Worm (Caenorhabditis elegans) whole organism, L3 larva: Measurements from ENCODE around the gene C34F11.5.
A peak's percentile ranks its signal among the peaks of the same experiment; 100 is the strongest.

Source experiments
- R02D3.7 ChIP-seq: fragments of 150-350 bp; optimal IDR thresholded peaks from 2 replicates; lab custom pipeline; 2014; ENCODE audit warnings: missing biosample characterization, missing genetic modification characterization
- ZK546.5 ChIP-seq: sonication (generic microtip); optimal IDR thresholded peaks from 2 replicates; lab custom pipeline; 2017; ENCODE audit warnings: missing biosample characterization, missing genetic modification characterization
- aly-2 ChIP-seq: fragments of 150-350 bp; optimal IDR thresholded peaks from 2 replicates; lab custom pipeline; 2014; ENCODE audit warnings: missing biosample characterization, missing genetic modification characterization
- ama-1 ChIP-seq: fragments of 150-350 bp; optimal IDR thresholded peaks from 2 replicates; lab custom pipeline; 2018
- ceh-16 ChIP-seq: sonication (generic microtip); optimal IDR thresholded peaks from 2 replicates; lab custom pipeline; 2017; ENCODE audit warnings: missing biosample characterization, missing genetic modification characterization
- ceh-28 ChIP-seq: fragments of 150-350 bp; optimal IDR thresholded peaks from 2 replicates; lab custom pipeline; 2014; ENCODE audit warnings: missing biosample characterization, missing genetic modification reagents, missing genetic modification characterization
- ceh-82 ChIP-seq: fragments of 150-350 bp; optimal IDR thresholded peaks from 2 replicates; lab custom pipeline; 2014; ENCODE audit warnings: missing biosample characterization, missing genetic modification characterization
- daf-12 ChIP-seq: fragments of 150-350 bp; optimal IDR thresholded peaks from 2 replicates; lab custom pipeline; 2014; ENCODE audit warnings: missing biosample characterization, missing genetic modification reagents, missing genetic modification characterization
- egl-27 ChIP-seq: sonication (generic microtip); optimal IDR thresholded peaks from 4 replicates; lab custom pipeline; 2017; ENCODE audit warnings: missing biosample characterization, missing genetic modification reagents, missing genetic modification characterization
- egl-5 ChIP-seq: fragments of 150-350 bp; optimal IDR thresholded peaks from 2 replicates; lab custom pipeline; 2017; ENCODE audit warnings: missing biosample characterization, missing genetic modification reagents, missing genetic modification characterization, inconsistent platforms
- elt-1 ChIP-seq: fragments of 150-350 bp; optimal IDR thresholded peaks from 2 replicates; lab custom pipeline; 2014; ENCODE audit warnings: missing biosample characterization, missing genetic modification characterization
- elt-2 ChIP-seq: sonication (generic microtip); optimal IDR thresholded peaks from 2 replicates; lab custom pipeline; 2016; ENCODE audit warnings: missing genetic modification reagents, mild to moderate bottlenecking, missing genetic modification characterization, missing compliant biosample characterization
- elt-3 ChIP-seq, 3 experiments: fragments of 150-350 bp in 1 of 3; sonication (generic microtip) in 2 of 3; optimal IDR thresholded peaks; 2 replicates in 2 of 3; 4 replicates in 1 of 3; lab custom pipeline; 2014 to 2017; ENCODE audit warnings: missing biosample characterization in 3 of 3, missing genetic modification characterization in 3 of 3
- eor-1 ChIP-seq, 2 experiments: fragments of 150-350 bp; optimal IDR thresholded peaks; 2 replicates each; lab custom pipeline; 2014 to 2018; ENCODE audit warnings: missing biosample characterization in 2 of 2, missing genetic modification characterization in 2 of 2
- fkh-10 ChIP-seq: sonication (generic microtip); optimal IDR thresholded peaks from 2 replicates; lab custom pipeline; 2017; ENCODE audit warnings: missing biosample characterization, missing genetic modification reagents, missing genetic modification characterization
- fkh-2 ChIP-seq: fragments of 150-350 bp; optimal IDR thresholded peaks from 2 replicates; lab custom pipeline; 2014; ENCODE audit warnings: missing biosample characterization, missing genetic modification reagents, missing genetic modification characterization
- fos-1 ChIP-seq: fragments of 150-350 bp; optimal IDR thresholded peaks from 2 replicates; lab custom pipeline; 2014; ENCODE audit warnings: missing biosample characterization, missing genetic modification characterization
- hmg-11 ChIP-seq: sonication (generic microtip); optimal IDR thresholded peaks from 2 replicates; lab custom pipeline; 2016; ENCODE audit warnings: missing genetic modification characterization, missing compliant biosample characterization
- jun-1 ChIP-seq: fragments of 150-350 bp; optimal IDR thresholded peaks from 2 replicates; lab custom pipeline; 2014; ENCODE audit warnings: missing biosample characterization, missing genetic modification reagents, missing genetic modification characterization
- lin-15B ChIP-seq: fragments of 150-350 bp; optimal IDR thresholded peaks from 2 replicates; lab custom pipeline; 2014; ENCODE audit warnings: missing biosample characterization, missing genetic modification characterization
- lin-39 ChIP-seq: fragments of 150-350 bp; optimal IDR thresholded peaks from 2 replicates; lab custom pipeline; 2018; ENCODE audit warnings: missing biosample characterization, missing genetic modification reagents, missing genetic modification characterization
- mdl-1 ChIP-seq: fragments of 150-350 bp; optimal IDR thresholded peaks from 2 replicates; lab custom pipeline; 2014; ENCODE audit warnings: missing biosample characterization, missing genetic modification characterization
- mml-1 ChIP-seq: fragments of 150-350 bp; sonication (generic microtip); optimal IDR thresholded peaks from 3 replicates; lab custom pipeline; 2014; ENCODE audit warnings: missing biosample characterization, missing genetic modification characterization
- nfya-1 ChIP-seq: sonication (generic microtip); optimal IDR thresholded peaks from 2 replicates; lab custom pipeline; 2017; ENCODE audit warnings: missing genetic modification characterization, mild to moderate bottlenecking, missing compliant biosample characterization, antibody characterized with exemption, moderate library complexity; ENCODE audit not compliant: insufficient read depth
- nhr-11 ChIP-seq: fragments of 150-350 bp; optimal IDR thresholded peaks from 2 replicates; lab custom pipeline; 2014; ENCODE audit warnings: missing biosample characterization, missing genetic modification characterization
- nhr-237 ChIP-seq: fragments of 150-350 bp; optimal IDR thresholded peaks from 2 replicates; lab custom pipeline; 2014; ENCODE audit warnings: missing biosample characterization, missing genetic modification characterization
- nhr-25 ChIP-seq: sonication (generic microtip); optimal IDR thresholded peaks from 2 replicates; lab custom pipeline; 2017; ENCODE audit warnings: missing biosample characterization, missing genetic modification characterization
- nhr-28 ChIP-seq: fragments of 150-350 bp; optimal IDR thresholded peaks from 2 replicates; lab custom pipeline; 2014; ENCODE audit warnings: missing biosample characterization, missing genetic modification characterization
- nhr-67 ChIP-seq: fragments of 150-350 bp; optimal IDR thresholded peaks from 2 replicates; lab custom pipeline; 2014; ENCODE audit warnings: missing biosample characterization, missing genetic modification characterization
- nhr-76 ChIP-seq: fragments of 150-350 bp; sonication (generic microtip); optimal IDR thresholded peaks from 5 replicates; lab custom pipeline; 2014; ENCODE audit warnings: missing biosample characterization, missing genetic modification characterization
- nhr-77 ChIP-seq: fragments of 150-350 bp; optimal IDR thresholded peaks from 2 replicates; lab custom pipeline; 2014; ENCODE audit warnings: missing biosample characterization, missing genetic modification characterization
- pha-4 ChIP-seq: fragments of 150-350 bp; optimal IDR thresholded peaks from 2 replicates; lab custom pipeline; 2014; ENCODE audit warnings: missing biosample characterization, missing genetic modification reagents, missing genetic modification characterization
- pqm-1 ChIP-seq: fragments of 150-350 bp; optimal IDR thresholded peaks from 2 replicates; lab custom pipeline; 2017; ENCODE audit warnings: missing biosample characterization, missing genetic modification characterization, inconsistent platforms
- snpc-4 ChIP-seq: fragments of 150-350 bp; optimal IDR thresholded peaks from 2 replicates; lab custom pipeline; 2014; ENCODE audit warnings: missing biosample characterization, missing genetic modification characterization
- tbx-2 ChIP-seq: sonication (generic microtip); optimal IDR thresholded peaks from 2 replicates; lab custom pipeline; 2016; ENCODE audit warnings: mild to moderate bottlenecking, missing genetic modification characterization, missing compliant biosample characterization
- unc-39 ChIP-seq: sonication (generic microtip); optimal IDR thresholded peaks from 4 replicates; lab custom pipeline; 2017; ENCODE audit warnings: missing biosample characterization, missing genetic modification characterization
- zag-1 ChIP-seq: fragments of 150-350 bp; optimal IDR thresholded peaks from 2 replicates; lab custom pipeline; 2014; ENCODE audit warnings: missing biosample characterization, missing genetic modification characterization
- ztf-11 ChIP-seq: fragments of 150-350 bp; optimal IDR thresholded peaks from 2 replicates; lab custom pipeline; 2014; ENCODE audit warnings: missing biosample characterization, missing genetic modification characterization

Gene C34F11.5

ce11 chrII:5222830-5223229 is 27.2 kb downstream of the C34F11.5 start:
- TF ChIP-seq nfya-1 (tag; lab: Kevin White, UChicago), result peak; percentile 36
- peak; percentile 88 for TF ChIP-seq egl-5 (tag; lab: Kevin White, UChicago)
- TF ChIP-seq fkh-2, result no peak

- TF ChIP-seq nhr-237, result no peak
- TF ChIP-seq hmg-11, result peak; percentile 25
- TF ChIP-seq ZK546.5, result no peak
- no peak for TF ChIP-seq fos-1 (tag; lab: Kevin White, UChicago)
- TF ChIP-seq, all 47 proteins: peak for 1
Observed at ce11 chrII:5225284-5225683, 29.7 kb downstream of the C34F11.5 start, which contains the start of gene dsh-1. Gene dsh-1 (minus strand): TSS chrII:5225384.

ce11 chrII:5226309-5226708 is 30.7 kb downstream of the C34F11.5 start:
- TF ChIP-seq nhr-237 (no peak), nhr-25 (tag; lab: Kevin White, UChicago) (no peak), tbx-2 (tag; lab: Kevin White, UChicago) (no peak), eor-1 (tag; optimal IDR thresholded peaks at IDR 0.05; lab: Kevin White, UChicago) (no peak), elt-3 (tag; optimal IDR thresholded peaks at IDR 0.05; lab: Kevin White, UChicago) (no peak), elt-2 (tag; lab: Kevin White, UChicago) (no peak), nhr-11 (no peak), egl-5 (tag; lab: Kevin White, UChicago) (peak; percentile 23), unc-39 (tag; lab: Kevin White, UChicago) (no peak), fkh-10 (GFP tag; lab: Kevin White, UChicago) (no peak), egl-27 (tag; lab: Kevin White, UChicago) (no peak), ztf-11 (tag; lab: Kevin White, UChicago) (no peak), R02D3.7 (no peak), fkh-2 (no peak), nfya-1 (tag; lab: Kevin White, UChicago) (peak; percentile 43), ceh-28 (tag; lab: Kevin White, UChicago) (no peak), ZK546.5 (no peak), lin-39 (peak; percentile 58), aly-2 (tag; lab: Kevin White, UChicago) (no peak), mdl-1 (no peak), ama-1 (no peak), daf-12 (tag; lab: Kevin White, UChicago) (no peak), zag-1 (tag; lab: Kevin White, UChicago) (no peak), lin-15B (tag; lab: Kevin White, UChicago) (peak; percentile 59), nhr-77 (no peak), hmg-11 (no peak)

- TF ChIP-seq fkh-2, result no peak
- TF ChIP-seq ceh-28 (tag; lab: Kevin White, UChicago), result peak; percentile 50
- no peak for TF ChIP-seq hmg-11
- TF ChIP-seq nfya-1 (tag; lab: Kevin White, UChicago), result peak; percentile 26
- peak; percentile 11 for TF ChIP-seq jun-1 (tag; lab: Kevin White, UChicago)
- TF ChIP-seq pqm-1 (tag; lab: Kevin White, UChicago), result peak; percentile 25
- peak; percentile 91 for TF ChIP-seq elt-2 (tag; lab: Kevin White, UChicago)
- TF ChIP-seq pha-4 (tag; lab: Kevin White, UChicago), result peak; percentile 82
Observed at ce11 chrII:5227768-5228167, 32.2 kb downstream of the C34F11.5 start.

ce11 chrII:5228662-5229061 is 33.1 kb downstream of the C34F11.5 start:
- no peak for TF ChIP-seq fkh-2

ce11 chrII:5229596-5229995 is 34.0 kb downstream of the C34F11.5 start, which contains the start of gene EGAP2.2:
Gene EGAP2.2 (plus strand): TSS chrII:5229896.
- TF ChIP-seq nhr-67 (tag; lab: Kevin White, UChicago) (no peak), mml-1 (tag; lab: Kevin White, UChicago) (no peak), ceh-28 (tag; lab: Kevin White, UChicago) (no peak), ZK546.5 (no peak), lin-15B (tag; lab: Kevin White, UChicago) (no peak), jun-1 (tag; lab: Kevin White, UChicago) (no peak), snpc-4 (no peak), nhr-28 (tag; lab: Kevin White, UChicago) (no peak), nhr-77 (no peak), nhr-11 (no peak), nhr-25 (tag; lab: Kevin White, UChicago) (no peak), ama-1 (no peak), ceh-82 (tag; lab: Kevin White, UChicago) (no peak), ceh-16 (tag; lab: Kevin White, UChicago) (no peak), pqm-1 (tag; lab: Kevin White, UChicago) (no peak), elt-1 (tag; lab: Kevin White, UChicago) (no peak), nhr-76 (tag; lab: Kevin White, UChicago) (no peak)
